Worm (Caenorhabditis elegans) whole organism, young adult: ENCODE results near the gene Y58A7A.3.

Experiments
- B0019.2 ChIP-seq: fragments of 200-800 bp; sonication (Bioruptor generic); conservative IDR thresholded peaks from 2 replicates; pipeline ENCODE4 v1.3.6; 2022; ENCODE audit warnings: missing genetic modification reagents, missing genetic modification characterization, missing compliant biosample characterization
- B0035.1 ChIP-seq: sonication (generic microtip); optimal IDR thresholded peaks from 2 replicates; lab custom pipeline; 2016; ENCODE audit warnings: missing genetic modification characterization, mild to moderate bottlenecking, missing compliant biosample characterization, missing genotype, missing genetic modification reagents
- B0261.1 ChIP-seq: sonication (generic microtip); optimal IDR thresholded peaks from 2 replicates; lab custom pipeline; 2016; ENCODE audit warnings: mild to moderate bottlenecking, missing genetic modification characterization, moderate library complexity, missing compliant biosample characterization
- F10E7.11 ChIP-seq: sonication (generic microtip); optimal IDR thresholded peaks from 2 replicates; lab custom pipeline; 2017; ENCODE audit warnings: mild to moderate bottlenecking, missing genetic modification characterization, moderate library complexity, missing compliant biosample characterization
- F33H1.4 ChIP-seq: fragments of 200-800 bp; sonication (Bioruptor generic); IDR thresholded peaks from 2 replicates; pipeline ENCODE4 v1.3.6; 2022; ENCODE audit warnings: missing genetic modification reagents, missing genetic modification characterization, missing compliant biosample characterization
- F39B2.1 ChIP-seq: fragments of 200-800 bp; sonication (Bioruptor generic); IDR thresholded peaks from 2 replicates; pipeline ENCODE4 v1.3.6; 2022; ENCODE audit warnings: missing genetic modification reagents, missing genetic modification characterization, missing compliant biosample characterization
- F52B5.7 ChIP-seq: sonication (generic microtip); optimal IDR thresholded peaks from 2 replicates; lab custom pipeline; 2016; ENCODE audit warnings: mild to moderate bottlenecking, missing genetic modification characterization, missing compliant biosample characterization
- F55B11.4 ChIP-seq: sonication (generic microtip); optimal IDR thresholded peaks from 2 replicates; lab custom pipeline; 2016; ENCODE audit warnings: missing compliant biosample characterization, missing genetic modification characterization, borderline replicate concordance; ENCODE audit not compliant: insufficient read depth
- F57C9.4 ChIP-seq: sonication (generic microtip); optimal IDR thresholded peaks from 2 replicates; lab custom pipeline; 2017; ENCODE audit warnings: mild to moderate bottlenecking, missing genetic modification characterization, missing compliant biosample characterization
- K11D2.4 ChIP-seq: fragments of 200-800 bp; sonication (Bioruptor generic); IDR thresholded peaks from 2 replicates; pipeline ENCODE4 v1.3.6; 2022; ENCODE audit warnings: missing genetic modification reagents, missing genetic modification characterization, missing compliant biosample characterization
- K12H6.12 ChIP-seq: fragments of 200-800 bp; sonication (Bioruptor generic); optimal IDR thresholded peaks from 2 replicates; lab custom pipeline; 2018; ENCODE audit warnings: mild to moderate bottlenecking, missing genetic modification characterization, missing compliant biosample characterization
- T26A5.8 ChIP-seq: sonication (generic microtip); optimal IDR thresholded peaks from 2 replicates; lab custom pipeline; 2016; ENCODE audit warnings: missing genetic modification characterization, missing compliant biosample characterization
- Y56A3A.18 ChIP-seq: fragments of 200-800 bp; sonication (Bioruptor generic); IDR thresholded peaks from 2 replicates; pipeline ENCODE4 v1.3.6; 2022; ENCODE audit warnings: missing genetic modification reagents, missing genetic modification characterization, missing compliant biosample characterization
- aptf-3 ChIP-seq: fragments of 200-800 bp; sonication (Bioruptor generic); IDR thresholded peaks from 2 replicates; pipeline ENCODE4 v1.3.6; 2022; ENCODE audit warnings: missing genetic modification characterization, missing compliant biosample characterization
- athp-1 ChIP-seq: sonication (generic microtip); optimal IDR thresholded peaks from 2 replicates; lab custom pipeline; 2017; ENCODE audit warnings: mild to moderate bottlenecking, missing genetic modification characterization, missing compliant biosample characterization
- attf-5 ChIP-seq: fragments of 200-800 bp; sonication (Bioruptor generic); optimal IDR thresholded peaks from 2 replicates; lab custom pipeline; 2018; ENCODE audit warnings: mild to moderate bottlenecking, missing genetic modification characterization, missing compliant biosample characterization
- attf-6 ChIP-seq: fragments of 200-800 bp; sonication (Bioruptor generic); IDR thresholded peaks from 2 replicates; pipeline ENCODE4 v1.3.6; 2022; ENCODE audit warnings: missing genetic modification reagents, missing genetic modification characterization, missing compliant biosample characterization
- bed-1 ChIP-seq: fragments of 200-800 bp; sonication (Bioruptor generic); IDR thresholded peaks from 2 replicates; pipeline ENCODE4 v1.3.6; 2022; ENCODE audit warnings: missing genetic modification reagents, missing genetic modification characterization, missing compliant biosample characterization
- cebp-1 ChIP-seq, 2 experiments: fragments of 200-800 bp in 1 of 2; sonication (Bioruptor generic) in 1 of 2; sonication (generic microtip) in 1 of 2; IDR thresholded peaks in 1 of 2; optimal IDR thresholded peaks in 1 of 2; 2 replicates each; pipeline versions ENCODE4 v1.3.6 to Lab custom; 2017 to 2022; ENCODE audit warnings: missing compliant biosample characterization in 2 of 2, missing genetic modification characterization in 2 of 2, mild to moderate bottlenecking in 1 of 2, missing genetic modification reagents in 1 of 2, moderate library complexity in 1 of 2
- ceh-100 ChIP-seq: fragments of 200-800 bp; sonication (Bioruptor generic); IDR thresholded peaks from 2 replicates; pipeline ENCODE4 v1.3.6; 2022; ENCODE audit warnings: missing genetic modification reagents, missing genetic modification characterization, missing compliant biosample characterization
- ceh-40 ChIP-seq: fragments of 200-800 bp; sonication (Bioruptor generic); IDR thresholded peaks from 2 replicates; pipeline ENCODE4 v1.3.6; 2022; ENCODE audit warnings: missing genetic modification characterization, missing compliant biosample characterization
- ceh-58 ChIP-seq: fragments of 200-800 bp; sonication (Bioruptor generic); IDR thresholded peaks from 2 replicates; pipeline ENCODE4 v1.3.6; 2022; ENCODE audit warnings: missing genetic modification characterization, missing compliant biosample characterization
- chd-7 ChIP-seq: sonication (generic microtip); optimal IDR thresholded peaks from 2 replicates; lab custom pipeline; 2016; ENCODE audit warnings: mild to moderate bottlenecking, missing genetic modification characterization, moderate library complexity, missing compliant biosample characterization
- die-1 ChIP-seq: sonication (generic microtip); optimal IDR thresholded peaks from 2 replicates; lab custom pipeline; 2016; ENCODE audit warnings: missing genotype, mild to moderate bottlenecking, missing genetic modification characterization, missing compliant biosample characterization
- dpff-1 ChIP-seq: sonication (generic microtip); optimal IDR thresholded peaks from 2 replicates; lab custom pipeline; 2017; ENCODE audit warnings: mild to moderate bottlenecking, missing genetic modification characterization, missing compliant biosample characterization
- egl-18 ChIP-seq: fragments of 200-800 bp; sonication (Bioruptor generic); IDR thresholded peaks from 2 replicates; pipeline ENCODE4 v1.3.6; 2022; ENCODE audit warnings: missing genetic modification reagents, missing genetic modification characterization, missing compliant biosample characterization
- egrh-3 ChIP-seq: fragments of 200-800 bp; sonication (Bioruptor generic); IDR thresholded peaks from 2 replicates; pipeline ENCODE4 v1.3.6; 2022; ENCODE audit warnings: missing genetic modification reagents, missing genetic modification characterization, missing compliant biosample characterization
- him-1 ChIP-seq: sonication (generic microtip); optimal IDR thresholded peaks from 2 replicates; lab custom pipeline; 2016; ENCODE audit warnings: missing genotype, missing genetic modification reagents, missing genetic modification characterization, missing compliant biosample characterization
- hmg-1.2 ChIP-seq: fragments of 200-800 bp; sonication (Bioruptor generic); IDR thresholded peaks from 2 replicates; pipeline ENCODE4 v1.3.6; 2022; ENCODE audit warnings: missing genetic modification reagents, missing genetic modification characterization, missing compliant biosample characterization
- lag-1 ChIP-seq: fragments of 200-800 bp; sonication (Bioruptor generic); IDR thresholded peaks from 2 replicates; pipeline ENCODE4 v1.3.6; 2022; ENCODE audit warnings: missing genetic modification reagents, missing genetic modification characterization, missing compliant biosample characterization
- lin-40 ChIP-seq: sonication (generic microtip); optimal IDR thresholded peaks from 2 replicates; lab custom pipeline; 2016; ENCODE audit warnings: missing genetic modification characterization, mild to moderate bottlenecking, missing compliant biosample characterization, missing genotype, missing genetic modification reagents
- lin-54 ChIP-seq: fragments of 200-800 bp; sonication (Bioruptor generic); optimal IDR thresholded peaks from 2 replicates; lab custom pipeline; 2018; ENCODE audit warnings: mild to moderate bottlenecking, missing genetic modification characterization, missing compliant biosample characterization
- lir-1 ChIP-seq: fragments of 200-800 bp; sonication (Bioruptor generic); conservative IDR thresholded peaks from 2 replicates; pipeline ENCODE4 v1.3.6; 2022; ENCODE audit warnings: missing genetic modification reagents, missing genetic modification characterization, missing compliant biosample characterization
- lsl-1 ChIP-seq: fragments of 200-800 bp; sonication (Bioruptor generic); optimal IDR thresholded peaks from 2 replicates; lab custom pipeline; 2018; ENCODE audit warnings: mild to moderate bottlenecking, missing genetic modification characterization, moderate library complexity, missing compliant biosample characterization
- lsy-27 ChIP-seq: sonication (generic microtip); optimal IDR thresholded peaks from 2 replicates; lab custom pipeline; 2017; ENCODE audit warnings: missing genetic modification characterization, mild to moderate bottlenecking, missing compliant biosample characterization, antibody characterized with exemption, missing genotype, borderline replicate concordance; ENCODE audit not compliant: insufficient read depth
- madf-10 ChIP-seq: sonication (generic microtip); optimal IDR thresholded peaks from 2 replicates; lab custom pipeline; 2016; ENCODE audit warnings: mild to moderate bottlenecking, missing genetic modification characterization, missing compliant biosample characterization
- nhr-179 ChIP-seq: sonication (generic microtip); optimal IDR thresholded peaks from 2 replicates; lab custom pipeline; 2016; ENCODE audit warnings: mild to moderate bottlenecking, missing genetic modification characterization, missing compliant biosample characterization
- pbrm-1 ChIP-seq: fragments of 200-800 bp; sonication (Bioruptor generic); IDR thresholded peaks from 2 replicates; pipeline ENCODE4 v1.3.6; 2022; ENCODE audit warnings: missing genetic modification reagents, missing genetic modification characterization, missing compliant biosample characterization
- rec-8 ChIP-seq, 2 experiments: sonication (generic microtip); optimal IDR thresholded peaks; 2 replicates each; lab custom pipeline; 2016; ENCODE audit warnings: mild to moderate bottlenecking in 2 of 2, missing genetic modification characterization in 2 of 2, missing genetic modification reagents in 2 of 2, missing genotype in 2 of 2, missing biosample characterization in 1 of 2, missing compliant biosample characterization in 1 of 2, moderate library complexity in 1 of 2
- snpc-4 ChIP-seq, 5 experiments: fragments of 150-350 bp in 1 of 5; sonication (generic microtip) in 4 of 5; optimal IDR thresholded peaks; 2 replicates each; lab custom pipeline; 2014 to 2018; ENCODE audit warnings: missing genetic modification characterization in 5 of 5, missing biosample characterization in 3 of 5, antibody characterized with exemption in 2 of 5, mild to moderate bottlenecking in 2 of 5, missing compliant biosample characterization in 2 of 5, missing genotype in 2 of 5, moderate library complexity in 2 of 5, missing genetic modification reagents in 1 of 5
- somi-1 ChIP-seq: fragments of 200-800 bp; sonication (Bioruptor generic); optimal IDR thresholded peaks from 2 replicates; lab custom pipeline; 2018; ENCODE audit warnings: mild to moderate bottlenecking, missing genetic modification characterization, missing compliant biosample characterization
- tbp1 ChIP-seq: fragments of 200-800 bp; sonication (Bioruptor generic); optimal IDR thresholded peaks from 2 replicates; lab custom pipeline; 2018; ENCODE audit warnings: mild to moderate bottlenecking, missing genetic modification characterization, missing compliant biosample characterization
- unc-130 ChIP-seq: sonication (generic microtip); optimal IDR thresholded peaks from 2 replicates; lab custom pipeline; 2016; ENCODE audit warnings: missing genetic modification reagents, missing genetic modification characterization, missing compliant biosample characterization
- unc-62 ChIP-seq: fragments of 150-350 bp; optimal IDR thresholded peaks from 2 replicates; lab custom pipeline; 2014; ENCODE audit warnings: missing biosample characterization, missing genetic modification reagents, missing genetic modification characterization
- zim-3 ChIP-seq: sonication (generic microtip); optimal IDR thresholded peaks from 2 replicates; lab custom pipeline; 2017; ENCODE audit warnings: mild to moderate bottlenecking, missing genetic modification characterization, moderate library complexity, missing compliant biosample characterization
- ztf-25 ChIP-seq: fragments of 200-800 bp; sonication (Bioruptor generic); IDR thresholded peaks from 2 replicates; pipeline ENCODE4 v1.3.6; 2022; ENCODE audit warnings: missing genetic modification reagents, missing genetic modification characterization, missing compliant biosample characterization
- ztf-26 ChIP-seq: sonication (generic microtip); optimal IDR thresholded peaks from 2 replicates; lab custom pipeline; 2017; ENCODE audit warnings: missing genetic modification characterization, missing compliant biosample characterization
- ztf-3 ChIP-seq: fragments of 200-800 bp; sonication (Bioruptor generic); optimal IDR thresholded peaks from 2 replicates; lab custom pipeline; 2018; ENCODE audit warnings: mild to moderate bottlenecking, missing genetic modification characterization, missing compliant biosample characterization

The Y58A7A.3 gene

ce11 chrV:5080853-5081338 is at the start of gene Y58A7A.3:
TSS of gene Y58A7A.3 (minus strand) at chrV:5080903.
- no peak for TF ChIP-seq him-1 (tag; lab: Kevin White, UChicago)
- TF ChIP-seq lir-1 (GFP tag; lab: Robert Waterston, UW) = no peak
- TF ChIP-seq unc-130 (GFP tag; lab: Kevin White, UChicago) = no peak
- no peak for TF ChIP-seq egrh-3 (GFP tag; lab: Robert Waterston, UW)
- TF ChIP-seq lin-40 (tag; lab: Kevin White, UChicago) = peak; percentile 8
- peak; percentile 12 for TF ChIP-seq lin-54 (GFP tag; lab: Kevin White, UChicago)
- no peak for TF ChIP-seq ceh-100
- no peak for TF ChIP-seq F55B11.4 (tag; lab: Kevin White, UChicago)
- TF ChIP-seq somi-1 (GFP tag; lab: Kevin White, UChicago) = no peak
- no peak for TF ChIP-seq athp-1 (tag; lab: Kevin White, UChicago)
- no peak for TF ChIP-seq lsl-1
- no peak for TF ChIP-seq B0261.1 (tag; lab: Kevin White, UChicago)
- peak; percentile 88 for TF ChIP-seq attf-5 (GFP tag; lab: Kevin White, UChicago)
- TF ChIP-seq ceh-58 (GFP tag; lab: Robert Waterston, UW) = no peak
- TF ChIP-seq F57C9.4 (tag; lab: Kevin White, UChicago) = no peak
- no peak for TF ChIP-seq ztf-25 (GFP tag; lab: Robert Waterston, UW)
- no peak for TF ChIP-seq B0019.2
- TF ChIP-seq zim-3 (tag; lab: Kevin White, UChicago) = no peak
- no peak for TF ChIP-seq ztf-26
- no peak for TF ChIP-seq F10E7.11 (tag; lab: Kevin White, UChicago)
- no peak for TF ChIP-seq snpc-4 (GFP tag; optimal IDR thresholded peaks at IDR 0.05; lab: Kevin White, UChicago)
- TF ChIP-seq snpc-4 (tag; optimal IDR thresholded peaks at IDR 0.05; lab: Kevin White, UChicago) = no peak
- no peak for TF ChIP-seq lag-1 (GFP tag; lab: Robert Waterston, UW)
- no peak for TF ChIP-seq dpff-1 (tag; lab: Kevin White, UChicago)
- TF ChIP-seq bed-1 (GFP tag; lab: Robert Waterston, UW) = no peak
- TF ChIP-seq K11D2.4 (GFP tag; lab: Robert Waterston, UW) = no peak
- no peak for TF ChIP-seq F39B2.1 (GFP tag; lab: Robert Waterston, UW)
- TF ChIP-seq aptf-3 (GFP tag; lab: Robert Waterston, UW) = no peak
- TF ChIP-seq lsy-27 (tag; lab: Kevin White, UChicago) = no peak
- no peak for TF ChIP-seq pbrm-1 (GFP tag; lab: Robert Waterston, UW)
- no peak for TF ChIP-seq die-1 (tag; lab: Kevin White, UChicago)
- TF ChIP-seq F33H1.4 = no peak
- TF ChIP-seq egl-18 (GFP tag; lab: Robert Waterston, UW) = no peak
- no peak for TF ChIP-seq madf-10 (tag; lab: Kevin White, UChicago)
- no peak for TF ChIP-seq ztf-3
- no peak for TF ChIP-seq attf-6
- no peak for TF ChIP-seq nhr-179 (tag; lab: Kevin White, UChicago)
- no peak for TF ChIP-seq F52B5.7 (tag; lab: Kevin White, UChicago)
- TF ChIP-seq B0035.1 (tag; lab: Kevin White, UChicago) = no peak
- TF ChIP-seq K12H6.12 (tag; lab: Kevin White, UChicago) = peak; percentile 6
- no peak for TF ChIP-seq rec-8 (tag; optimal IDR thresholded peaks at IDR 0.05; lab: Kevin White, UChicago)
- no peak for TF ChIP-seq T26A5.8 (tag; lab: Kevin White, UChicago)
- no peak for TF ChIP-seq Y56A3A.18
- TF ChIP-seq ceh-40 (GFP tag; lab: Robert Waterston, UW) = no peak
- peak; percentile 72; the same call in 1 of the 2 replicates for TF ChIP-seq hmg-1.2 (GFP tag; lab: Robert Waterston, UW)
- no peak for TF ChIP-seq tbp1 (GFP tag; lab: Kevin White, UChicago)
- peak; percentile 99 for TF ChIP-seq cebp-1 (GFP tag; IDR thresholded peaks at IDR 0.05; lab: Robert Waterston, UW)
- peak; percentile 99 for TF ChIP-seq cebp-1 (tag; optimal IDR thresholded peaks at IDR 0.05; lab: Kevin White, UChicago)
- no peak for TF ChIP-seq chd-7 (tag; lab: Kevin White, UChicago)
- TF ChIP-seq unc-62 (GFP tag; lab: Kevin White, UChicago) = no peak
